Worm (Caenorhabditis elegans) whole organism, early embryonic: ENCODE measurements around the gene T28F3.9.

Experiments used
- B0310.2 ChIP-seq: sonication (generic microtip); optimal IDR thresholded peaks from 2 replicates; lab custom pipeline; 2016; ENCODE audit warnings: mild to moderate bottlenecking, missing genetic modification characterization, missing compliant biosample characterization
- F13C5.2 ChIP-seq: sonication (generic microtip); optimal IDR thresholded peaks from 2 replicates; lab custom pipeline; 2017; ENCODE audit warnings: mild to moderate bottlenecking, missing genetic modification characterization, inconsistent platforms, missing compliant biosample characterization
- aly-1 ChIP-seq: sonication (generic microtip); optimal IDR thresholded peaks from 2 replicates; lab custom pipeline; 2016; ENCODE audit warnings: missing genetic modification characterization, missing compliant biosample characterization
- ama-1 ChIP-seq: fragments of 150-350 bp; optimal IDR thresholded peaks from 2 replicates; lab custom pipeline; 2014
- ets-7 ChIP-seq: sonication (generic microtip); optimal IDR thresholded peaks from 2 replicates; lab custom pipeline; 2016; ENCODE audit warnings: missing genotype, missing genetic modification characterization, missing compliant biosample characterization
- flt-1 ChIP-seq: fragments of 200-800 bp; sonication (Bioruptor generic); IDR thresholded peaks from 2 replicates; pipeline ENCODE4 v1.3.6; 2022; ENCODE audit warnings: missing genetic modification characterization, missing compliant biosample characterization
- hmbx-1 ChIP-seq: sonication (generic microtip); optimal IDR thresholded peaks from 2 replicates; lab custom pipeline; 2016; ENCODE audit warnings: mild to moderate bottlenecking, missing genetic modification characterization, missing compliant biosample characterization
- sea-1 ChIP-seq: fragments of 200-800 bp; sonication (Bioruptor generic); conservative IDR thresholded peaks from 2 replicates; pipeline ENCODE4 v1.3.6; 2022; ENCODE audit warnings: missing genetic modification characterization, missing compliant biosample characterization
- tbx-37 ChIP-seq: fragments of 200-800 bp; sonication (Bioruptor generic); conservative IDR thresholded peaks from 2 replicates; pipeline ENCODE4 v1.3.6; 2022; ENCODE audit warnings: missing genetic modification reagents, missing genetic modification characterization, missing compliant biosample characterization

DNA sequence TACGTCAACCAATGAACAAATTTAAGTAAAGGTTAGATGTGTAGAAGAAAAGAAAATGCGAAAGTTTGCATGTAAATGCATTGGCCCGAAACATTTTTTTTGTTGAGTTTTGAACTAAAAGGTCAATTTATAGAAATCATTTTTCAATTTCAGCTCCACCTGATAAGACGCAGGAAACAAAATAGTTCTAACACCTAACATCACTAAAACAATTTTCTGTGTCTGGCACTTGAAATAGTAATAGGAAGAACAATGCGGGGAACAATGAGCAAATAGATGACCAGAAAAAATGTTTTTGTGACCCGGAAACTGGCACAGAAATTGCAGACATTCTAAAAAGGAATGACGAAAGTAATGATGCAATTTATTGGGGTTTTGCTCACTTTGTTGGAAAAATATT lies 16.0 kb upstream of the T28F3.9 start:
- TF ChIP-seq ama-1 (lab: Kevin White, UChicago) = no peak
- no peak for TF ChIP-seq sea-1
- TF ChIP-seq F13C5.2 (tag; lab: Kevin White, UChicago) = no peak
- TF ChIP-seq hmbx-1 (tag; lab: Kevin White, UChicago) = no peak
- no peak for TF ChIP-seq flt-1
- TF ChIP-seq B0310.2 (tag; lab: Kevin White, UChicago) = no peak
- no peak for TF ChIP-seq tbx-37 (GFP tag; lab: Robert Waterston, UW)
- TF ChIP-seq ets-7 = no peak
- TF ChIP-seq aly-1 (tag; lab: Kevin White, UChicago) = no peak
